Worm (Caenorhabditis elegans) whole organism, early embryonic: ENCODE data around the gene nhr-87.
"Not testable (repeated sequence)": the region's sequence is repeated elsewhere in the genome, so short reads cannot be mapped to it uniquely, and the experiment has no call there.

Source experiments
- B0310.2 ChIP-seq: sonication (generic microtip); optimal IDR thresholded peaks from 2 replicates; lab custom pipeline; 2016; ENCODE audit warnings: mild to moderate bottlenecking, missing genetic modification characterization, missing compliant biosample characterization
- F13C5.2 ChIP-seq: sonication (generic microtip); optimal IDR thresholded peaks from 2 replicates; lab custom pipeline; 2017; ENCODE audit warnings: mild to moderate bottlenecking, missing genetic modification characterization, inconsistent platforms, missing compliant biosample characterization
- aly-1 ChIP-seq: sonication (generic microtip); optimal IDR thresholded peaks from 2 replicates; lab custom pipeline; 2016; ENCODE audit warnings: missing genetic modification characterization, missing compliant biosample characterization
- ama-1 ChIP-seq: fragments of 150-350 bp; optimal IDR thresholded peaks from 2 replicates; lab custom pipeline; 2014
- ceh-13 ChIP-seq: fragments of 200-800 bp; sonication (Bioruptor generic); optimal IDR thresholded peaks from 2 replicates; lab custom pipeline; 2018; ENCODE audit warnings: mild to moderate bottlenecking, missing genetic modification characterization, missing compliant biosample characterization
- ceh-36 ChIP-seq: sonication (generic microtip); optimal IDR thresholded peaks from 2 replicates; lab custom pipeline; 2016; ENCODE audit warnings: missing genetic modification characterization, inconsistent platforms, missing compliant biosample characterization
- ets-7 ChIP-seq: sonication (generic microtip); optimal IDR thresholded peaks from 2 replicates; lab custom pipeline; 2016; ENCODE audit warnings: missing genotype, missing genetic modification characterization, missing compliant biosample characterization
- flt-1 ChIP-seq: fragments of 200-800 bp; sonication (Bioruptor generic); IDR thresholded peaks from 2 replicates; pipeline ENCODE4 v1.3.6; 2022; ENCODE audit warnings: missing genetic modification characterization, missing compliant biosample characterization
- hmbx-1 ChIP-seq: sonication (generic microtip); optimal IDR thresholded peaks from 2 replicates; lab custom pipeline; 2016; ENCODE audit warnings: mild to moderate bottlenecking, missing genetic modification characterization, missing compliant biosample characterization
- hmg-4 ChIP-seq: fragments of 200-800 bp; sonication (Bioruptor generic); optimal IDR thresholded peaks from 2 replicates; lab custom pipeline; 2018; ENCODE audit warnings: mild to moderate bottlenecking, missing genetic modification characterization, missing compliant biosample characterization
- hnd-1 ChIP-seq: sonication (generic microtip); optimal IDR thresholded peaks from 2 replicates; lab custom pipeline; 2016; ENCODE audit warnings: missing genetic modification characterization, missing compliant biosample characterization
- pes-1 ChIP-seq: fragments of 200-800 bp; sonication (Bioruptor generic); IDR thresholded peaks from 2 replicates; pipeline ENCODE4 v1.3.6; 2022; ENCODE audit warnings: missing genetic modification reagents, missing genetic modification characterization, missing compliant biosample characterization
- scrt-1 ChIP-seq: fragments of 200-800 bp; sonication (Bioruptor generic); IDR thresholded peaks from 2 replicates; pipeline ENCODE4 v1.3.6; 2022; ENCODE audit warnings: missing genetic modification characterization, missing compliant biosample characterization
- sea-1 ChIP-seq: fragments of 200-800 bp; sonication (Bioruptor generic); conservative IDR thresholded peaks from 2 replicates; pipeline ENCODE4 v1.3.6; 2022; ENCODE audit warnings: missing genetic modification characterization, missing compliant biosample characterization
- tbx-11 ChIP-seq: fragments of 200-800 bp; sonication (Bioruptor generic); IDR thresholded peaks from 2 replicates; pipeline ENCODE4 v1.3.6; 2022; ENCODE audit warnings: missing genetic modification characterization, missing compliant biosample characterization
- tbx-37 ChIP-seq: fragments of 200-800 bp; sonication (Bioruptor generic); conservative IDR thresholded peaks from 2 replicates; pipeline ENCODE4 v1.3.6; 2022; ENCODE audit warnings: missing genetic modification reagents, missing genetic modification characterization, missing compliant biosample characterization
- tra-4 ChIP-seq: sonication (generic microtip); optimal IDR thresholded peaks from 2 replicates; lab custom pipeline; 2017; ENCODE audit warnings: missing genetic modification characterization, missing compliant biosample characterization

nhr-87 gene

ce11 chrIV:1632593-1632992 is 8.8 kb downstream of the nhr-87 start:
- TF ChIP-seq ceh-36 (tag; lab: Kevin White, UChicago) (peak; percentile 78), hnd-1 (tag; lab: Kevin White, UChicago) (no peak)

- TF ChIP-seq flt-1 (GFP tag; lab: Robert Waterston, UW) (no peak), pes-1 (GFP tag; lab: Robert Waterston, UW) (no peak), ceh-13 (no peak), B0310.2 (tag; lab: Kevin White, UChicago) (no peak), tbx-37 (GFP tag; lab: Robert Waterston, UW) (no peak), hmbx-1 (tag; lab: Kevin White, UChicago) (no peak), scrt-1 (no peak), tra-4 (tag; lab: Kevin White, UChicago) (no peak), hmg-4 (GFP tag; lab: Kevin White, UChicago) (no peak), F13C5.2 (tag; lab: Kevin White, UChicago) (no peak), sea-1 (GFP tag; lab: Robert Waterston, UW) (no peak)
Measured at ce11 chrIV:1633445-1633844, 9.6 kb downstream of the nhr-87 start, which contains the start of gene Y41D4B.6. Gene Y41D4B.6, plus strand, starts transcription at chrIV:1633745.

ce11 chrIV:1637333-1637732 is 13.5 kb downstream of the nhr-87 start:
- no peak for TF ChIP-seq F13C5.2 (tag; lab: Kevin White, UChicago)
- TF ChIP-seq flt-1 (GFP tag; lab: Robert Waterston, UW) = no peak
- TF ChIP-seq tra-4 (tag; lab: Kevin White, UChicago) = no peak
- TF ChIP-seq ceh-13 = no peak
- no peak for TF ChIP-seq aly-1 (tag; lab: Kevin White, UChicago)
- TF ChIP-seq ceh-36 (tag; lab: Kevin White, UChicago) = no peak
- TF ChIP-seq tbx-37 (GFP tag; lab: Robert Waterston, UW) = no peak
- no peak for TF ChIP-seq hmg-4 (GFP tag; lab: Kevin White, UChicago)
- TF ChIP-seq pes-1 (GFP tag; lab: Robert Waterston, UW) = no peak
- TF ChIP-seq scrt-1 = no peak
- no peak for TF ChIP-seq ama-1 (lab: Kevin White, UChicago)
- TF ChIP-seq ets-7 (tag; lab: Kevin White, UChicago) = no peak
- TF ChIP-seq sea-1 (GFP tag; lab: Robert Waterston, UW) = no peak
- no peak for TF ChIP-seq hmbx-1 (tag; lab: Kevin White, UChicago)
- TF ChIP-seq B0310.2 (tag; lab: Kevin White, UChicago) = no peak

ce11 chrIV:1645198-1645597 is 21.4 kb downstream of the nhr-87 start, which contains the start of gene nhr-274:
Gene nhr-274, minus strand, starts transcription at chrIV:1645298.
- not testable (repeated sequence) for TF ChIP-seq B0310.2 (tag; lab: Kevin White, UChicago); ceh-13; sea-1 (GFP tag; lab: Robert Waterston, UW)

ce11 chrIV:1649349-1649748 is 25.5 kb downstream of the nhr-87 start:
- TF ChIP-seq flt-1 (GFP tag; lab: Robert Waterston, UW) = no peak
- TF ChIP-seq B0310.2 (tag; lab: Kevin White, UChicago) = no peak
- TF ChIP-seq tbx-37 (GFP tag; lab: Robert Waterston, UW) = no peak
- no peak for TF ChIP-seq pes-1 (GFP tag; lab: Robert Waterston, UW)
- no peak for TF ChIP-seq tbx-11 (GFP tag; lab: Robert Waterston, UW)
- TF ChIP-seq ceh-13 = no peak
- no peak for TF ChIP-seq F13C5.2 (tag; lab: Kevin White, UChicago)
- TF ChIP-seq hnd-1 (tag; lab: Kevin White, UChicago) = no peak
- no peak for TF ChIP-seq ama-1 (lab: Kevin White, UChicago)
- no peak for TF ChIP-seq aly-1 (tag; lab: Kevin White, UChicago)
- no peak for TF ChIP-seq tra-4 (tag; lab: Kevin White, UChicago)
- no peak for TF ChIP-seq sea-1 (GFP tag; lab: Robert Waterston, UW)
- no peak for TF ChIP-seq hmg-4 (GFP tag; lab: Kevin White, UChicago)
- TF ChIP-seq ets-7 (tag; lab: Kevin White, UChicago) = no peak
- no peak for TF ChIP-seq ceh-36 (tag; lab: Kevin White, UChicago)

- no peak for TF ChIP-seq tbx-11 (GFP tag; lab: Robert Waterston, UW)
- no peak for TF ChIP-seq hmbx-1 (tag; lab: Kevin White, UChicago)
- no peak for TF ChIP-seq hmg-4 (GFP tag; lab: Kevin White, UChicago)
- no peak for TF ChIP-seq tra-4 (tag; lab: Kevin White, UChicago)
- TF ChIP-seq flt-1 (GFP tag; lab: Robert Waterston, UW) = no peak
- TF ChIP-seq tbx-37 (GFP tag; lab: Robert Waterston, UW) = no peak
- TF ChIP-seq pes-1 (GFP tag; lab: Robert Waterston, UW) = no peak
- no peak for TF ChIP-seq aly-1 (tag; lab: Kevin White, UChicago)
- TF ChIP-seq B0310.2 (tag; lab: Kevin White, UChicago) = no peak
- TF ChIP-seq ceh-13 = no peak
- TF ChIP-seq ets-7 (tag; lab: Kevin White, UChicago) = no peak
- TF ChIP-seq hnd-1 (tag; lab: Kevin White, UChicago) = no peak
Measured at ce11 chrIV:1649794-1650193, 26.0 kb downstream of the nhr-87 start.

- TF ChIP-seq F13C5.2 (tag; lab: Kevin White, UChicago) = no peak
- no peak for TF ChIP-seq ets-7 (tag; lab: Kevin White, UChicago)
- no peak for TF ChIP-seq scrt-1
- no peak for TF ChIP-seq B0310.2 (tag; lab: Kevin White, UChicago)
- TF ChIP-seq ceh-13 = no peak
- no peak for TF ChIP-seq tbx-37 (GFP tag; lab: Robert Waterston, UW)
- TF ChIP-seq aly-1 (tag; lab: Kevin White, UChicago) = no peak
- TF ChIP-seq tra-4 (tag; lab: Kevin White, UChicago) = no peak
- no peak for TF ChIP-seq sea-1 (GFP tag; lab: Robert Waterston, UW)
- no peak for TF ChIP-seq tbx-11 (GFP tag; lab: Robert Waterston, UW)
- TF ChIP-seq hmbx-1 (tag; lab: Kevin White, UChicago) = no peak
- TF ChIP-seq ceh-36 (tag; lab: Kevin White, UChicago) = no peak
- TF ChIP-seq flt-1 (GFP tag; lab: Robert Waterston, UW) = no peak
- TF ChIP-seq pes-1 (GFP tag; lab: Robert Waterston, UW) = no peak
- TF ChIP-seq ama-1 (lab: Kevin White, UChicago) = no peak
- no peak for TF ChIP-seq hmg-4 (GFP tag; lab: Kevin White, UChicago)
- TF ChIP-seq hnd-1 (tag; lab: Kevin White, UChicago) = no peak
Measured at ce11 chrIV:1655312-1655711, 31.5 kb downstream of the nhr-87 start.
